Fruit fly (Drosophila melanogaster) whole organism: ENCODE results near the gene CG4186.

Experiments
- CG8478 ChIP-seq: fragments of >200 bp; optimal IDR thresholded peaks from 2 replicates; lab custom pipeline; 2018; ENCODE audit warnings: inconsistent platforms
- Dll ChIP-seq: fragments of >200 bp; optimal IDR thresholded peaks from 2 replicates; lab custom pipeline; 2017
- EcR ChIP-seq, 2 experiments: fragments of >200 bp; optimal IDR thresholded peaks; 2 replicates each; lab custom pipeline; 2017; ENCODE audit warnings: missing biosample characterization in 2 of 2, missing genetic modification characterization in 2 of 2, missing genetic modification reagents in 2 of 2
- pan ChIP-seq: fragments of >200 bp; optimal IDR thresholded peaks from 2 replicates; lab custom pipeline; 2017
- psq ChIP-seq: fragments of >200 bp; optimal IDR thresholded peaks from 2 replicates; lab custom pipeline; 2017
- usp ChIP-seq: fragments of >200 bp; optimal IDR thresholded peaks from 2 replicates; lab custom pipeline; 2017; ENCODE audit warnings: missing biosample characterization, missing genetic modification characterization, mixed read lengths

Gene CG4186

DNA sequence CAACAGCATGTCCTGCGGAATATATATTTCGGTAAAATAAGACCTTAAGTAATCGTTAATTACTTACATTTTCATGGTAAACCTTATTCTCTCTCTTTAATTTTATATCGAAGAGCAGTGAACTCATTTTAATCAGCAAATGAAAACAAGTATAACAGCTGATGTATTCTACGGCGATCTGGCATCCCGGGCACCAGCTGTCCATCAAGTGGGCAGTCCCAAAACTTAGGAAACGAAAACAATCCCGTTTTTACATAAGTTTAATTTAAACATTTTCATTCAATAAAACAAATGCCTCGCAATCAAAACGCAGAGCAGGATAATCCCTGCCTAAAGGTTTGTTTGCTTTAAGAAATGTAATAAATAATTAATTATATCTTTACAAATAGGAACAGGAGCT is at the start of gene CG4186, which contains the start of gene CG4074:
Gene CG4186 (plus strand): TSS at position 237 of the 400 bp plus-strand sequence.
Gene CG4074 (minus strand): TSS at position 151 of the 400 bp plus-strand sequence.
- TF ChIP-seq CG8478 (lab: Kevin White, UChicago) (no peak), Dll (lab: Kevin White, UChicago) (no peak), EcR (GFP tag; optimal IDR thresholded peaks at IDR 0.05; lab: Kevin White, UChicago) (no peak), pan (no peak), usp (GFP tag; lab: Kevin White, UChicago) (no peak), psq (no peak)

DNA sequence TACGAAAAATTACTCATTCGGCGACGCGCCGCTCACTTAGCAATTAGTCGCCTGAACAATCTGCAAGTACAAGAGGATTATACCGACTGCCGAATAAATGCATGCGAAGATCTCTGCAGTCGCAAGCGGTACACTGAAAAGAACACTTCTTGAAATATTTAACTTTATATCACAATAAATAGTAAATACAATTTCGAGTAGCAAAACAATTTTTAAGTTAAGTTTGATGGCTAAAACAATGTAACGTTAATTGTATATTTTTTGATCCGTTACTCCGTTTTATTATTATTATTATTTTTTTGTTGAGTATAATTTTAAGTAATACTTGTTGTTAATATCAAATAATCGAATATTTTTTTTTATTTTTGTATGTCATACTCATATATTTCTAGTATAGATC is 40.0 kb upstream of the CG4186 start:
- TF ChIP-seq EcR (GFP tag; optimal IDR thresholded peaks at IDR 0.05; lab: Kevin White, UChicago) (no peak), usp (GFP tag; lab: Kevin White, UChicago) (no peak), Dll (lab: Kevin White, UChicago) (no peak)

DNA sequence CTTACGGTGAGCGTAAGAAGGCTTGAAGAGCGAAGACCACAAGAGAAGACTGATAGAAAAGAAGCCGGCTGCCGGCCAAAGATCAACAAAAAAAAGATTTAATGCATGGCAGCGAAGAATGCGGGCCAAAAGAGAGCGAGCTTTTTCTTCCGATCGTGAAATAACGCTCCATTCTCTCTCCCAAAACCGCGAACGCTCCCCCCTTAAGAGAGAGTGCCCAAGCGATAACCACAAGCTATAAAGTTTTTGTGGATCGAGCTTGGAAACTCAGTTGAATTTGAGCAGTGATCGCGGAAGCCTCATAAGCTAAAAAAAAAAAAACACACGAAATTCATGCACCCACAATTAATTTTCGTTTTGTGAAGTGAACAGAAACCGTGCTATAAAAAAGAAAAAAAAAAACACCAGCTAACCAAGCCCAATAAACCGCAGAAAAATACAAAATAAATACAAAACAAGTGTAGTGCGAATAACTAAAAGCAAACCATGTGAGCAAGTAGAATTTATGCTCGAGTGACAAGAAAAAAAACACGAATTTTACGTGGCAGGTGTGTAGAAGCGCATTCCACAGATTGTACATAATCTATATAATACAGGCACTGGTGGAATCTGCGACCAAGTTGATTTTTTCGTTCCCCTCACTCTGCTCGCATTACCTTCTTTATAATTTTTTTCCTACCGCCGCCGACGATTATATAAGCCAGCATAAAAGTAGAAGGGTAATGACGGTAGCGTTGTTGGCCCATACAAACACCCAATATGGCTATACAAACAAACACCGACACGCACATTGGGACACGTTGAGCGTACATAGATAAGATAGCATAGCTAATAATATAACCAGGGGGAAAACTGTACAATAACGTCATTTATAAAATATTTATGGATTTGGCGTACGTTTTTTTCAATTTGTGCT is 38.8 kb upstream of the CG4186 start, which contains the start of gene CG13252:
Gene CG13252 (plus strand): TSS at position 269 of the 916 bp plus-strand sequence.
- TF ChIP-seq usp (GFP tag; lab: Kevin White, UChicago) = no peak
- TF ChIP-seq CG8478 (lab: Kevin White, UChicago) = no peak
- TF ChIP-seq psq = no peak
- no peak for TF ChIP-seq EcR (GFP tag; optimal IDR thresholded peaks at IDR 0.05; lab: Kevin White, UChicago)
- TF ChIP-seq pan = no peak
- TF ChIP-seq Dll (lab: Kevin White, UChicago) = peak; percentile 84

DNA sequence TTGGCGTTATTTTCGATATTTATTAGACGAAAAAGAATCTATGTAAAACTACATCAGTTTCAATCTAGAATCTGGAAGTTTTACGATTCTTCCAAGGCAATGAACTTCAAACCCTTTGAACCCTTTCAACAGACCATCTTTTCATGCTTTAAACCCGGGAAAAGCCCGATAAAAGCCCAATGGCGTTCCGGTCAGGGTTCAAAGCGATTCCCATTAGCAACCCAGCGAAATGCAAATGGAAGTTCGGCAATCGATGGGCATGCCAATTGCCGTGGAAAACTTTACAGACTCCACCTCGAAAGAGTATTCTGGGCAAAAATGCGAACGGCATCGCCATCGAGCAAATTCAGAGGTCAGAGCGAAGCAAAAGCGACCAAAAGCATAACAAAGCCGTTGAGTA is 36.9 kb upstream of the CG4186 start:
- TF ChIP-seq psq = no peak
- no peak for TF ChIP-seq pan
- TF ChIP-seq usp (GFP tag; lab: Kevin White, UChicago) = no peak
- no peak for TF ChIP-seq CG8478 (lab: Kevin White, UChicago)
- no peak for TF ChIP-seq EcR (GFP tag; optimal IDR thresholded peaks at IDR 0.05; lab: Kevin White, UChicago)
- no peak for TF ChIP-seq Dll (lab: Kevin White, UChicago)

DNA sequence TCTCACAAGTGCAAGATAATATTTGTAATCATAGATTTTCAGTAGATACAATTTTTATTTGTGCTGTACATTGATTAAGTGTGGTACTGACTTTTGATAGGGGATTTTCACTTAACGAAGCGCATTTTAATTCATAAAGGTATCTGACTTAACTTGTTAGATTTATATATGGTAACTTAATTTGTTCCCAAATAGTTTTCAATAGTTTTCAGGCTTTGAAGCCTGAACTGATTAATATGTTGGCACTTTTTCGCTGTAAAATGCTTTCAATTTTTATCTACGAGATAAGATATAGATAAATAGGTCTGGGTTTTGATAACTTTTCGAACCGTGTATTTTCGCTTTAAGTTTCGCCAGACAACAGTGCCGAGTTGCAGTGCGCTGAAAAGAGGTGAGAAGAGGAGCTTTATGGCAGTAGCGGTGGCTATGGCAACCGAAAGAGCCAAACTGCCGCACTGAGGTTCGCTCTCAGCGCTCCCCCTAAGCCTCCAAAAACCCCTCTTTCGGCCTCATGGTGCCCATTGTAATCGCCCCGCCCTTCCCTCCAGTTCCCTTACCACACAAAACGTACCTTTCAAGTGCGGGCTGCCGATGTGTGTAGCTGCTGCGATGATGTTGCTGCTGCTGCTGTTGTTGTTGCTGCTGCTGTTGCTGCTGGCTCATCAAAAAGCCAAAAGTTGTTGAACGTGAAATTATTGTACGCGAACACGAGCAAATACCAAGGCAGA is 35.7 kb upstream of the CG4186 start:
- TF ChIP-seq psq = no peak

DNA sequence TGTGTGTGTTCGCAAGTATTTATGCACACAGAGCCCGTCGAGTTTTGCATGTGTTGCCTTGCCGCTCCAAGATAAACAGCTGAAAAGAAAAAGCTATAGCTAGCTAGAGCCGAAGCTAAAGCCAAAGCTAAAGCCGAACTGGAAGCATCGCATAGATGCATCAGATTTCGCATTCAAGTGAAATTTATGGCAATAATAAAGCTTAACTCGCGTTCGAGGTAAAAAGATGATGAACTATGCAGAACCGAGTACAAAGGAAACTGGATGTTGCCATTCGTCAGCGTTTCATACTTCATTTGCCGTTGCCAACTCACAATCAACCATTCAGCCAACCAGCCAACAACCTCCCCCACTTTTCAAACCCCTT is 35.1 kb upstream of the CG4186 start:
- TF ChIP-seq pan = no peak
- no peak for TF ChIP-seq CG8478 (lab: Kevin White, UChicago)
- no peak for TF ChIP-seq EcR (GFP tag; optimal IDR thresholded peaks at IDR 0.05; lab: Kevin White, UChicago)
- TF ChIP-seq psq = no peak
- TF ChIP-seq Dll (lab: Kevin White, UChicago) = no peak
- TF ChIP-seq usp (GFP tag; lab: Kevin White, UChicago) = no peak

DNA sequence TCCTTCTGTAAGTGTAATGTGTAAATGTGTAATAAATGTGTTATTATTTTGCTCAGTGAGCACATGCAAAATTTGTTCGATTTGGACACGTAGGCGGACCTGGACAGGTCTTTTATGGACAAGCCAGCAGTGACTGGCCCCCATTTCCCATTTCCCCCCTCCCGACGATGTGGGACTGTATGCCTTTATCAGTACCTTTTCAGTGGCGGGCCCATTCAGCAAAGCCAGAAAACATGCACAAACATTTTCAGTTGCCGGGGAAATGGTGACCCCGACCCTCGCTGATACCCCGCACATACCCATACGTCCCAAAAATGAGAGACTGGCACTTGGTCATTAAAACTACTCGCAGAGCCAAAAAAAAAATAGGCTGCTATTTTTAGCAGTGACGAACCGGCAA is 33.1 kb upstream of the CG4186 start:
- no peak for TF ChIP-seq psq
- TF ChIP-seq Dll (lab: Kevin White, UChicago) = no peak
- TF ChIP-seq CG8478 (lab: Kevin White, UChicago) = no peak
- no peak for TF ChIP-seq pan
- TF ChIP-seq EcR (GFP tag; optimal IDR thresholded peaks at IDR 0.05; lab: Kevin White, UChicago) = no peak
- no peak for TF ChIP-seq usp (GFP tag; lab: Kevin White, UChicago)

DNA sequence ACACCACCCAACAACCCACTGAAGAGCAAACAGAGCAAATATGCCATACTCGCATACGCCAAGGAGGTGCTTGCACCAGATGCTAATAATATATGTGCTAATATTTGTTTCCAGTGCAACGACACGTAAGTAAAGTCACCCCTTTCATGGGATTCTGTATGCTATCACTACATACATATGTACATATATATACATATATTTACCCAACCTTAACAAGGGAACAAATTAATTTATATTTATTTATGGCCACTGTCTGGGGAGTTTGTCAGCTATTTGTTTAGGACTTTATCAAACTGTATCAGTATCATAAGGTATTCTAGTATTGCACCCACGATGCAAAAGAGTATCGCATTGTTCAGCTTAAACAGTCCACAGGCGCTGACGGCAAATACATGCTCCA is 32.0 kb upstream of the CG4186 start:
- no peak for TF ChIP-seq CG8478 (lab: Kevin White, UChicago)
- no peak for TF ChIP-seq EcR (GFP tag; optimal IDR thresholded peaks at IDR 0.05; lab: Kevin White, UChicago)

DNA sequence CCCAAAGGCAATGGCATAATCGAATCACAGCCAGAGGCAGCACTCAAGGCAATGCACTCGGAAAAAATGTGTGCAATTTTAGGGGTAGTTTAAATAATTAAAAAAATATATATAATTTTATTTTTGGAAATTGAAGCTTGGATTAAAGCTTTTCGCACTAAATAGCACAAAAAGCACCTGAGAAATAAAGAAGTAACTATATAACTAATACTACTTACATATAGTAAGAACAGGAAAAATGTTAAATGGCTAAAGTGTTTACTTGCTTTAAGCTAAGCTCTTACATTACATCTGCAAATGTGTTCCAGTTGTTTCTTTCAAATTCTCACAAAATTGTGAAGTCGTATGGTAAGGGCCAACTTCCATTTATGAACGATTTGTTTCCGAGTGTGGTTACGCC is 30.0 kb upstream of the CG4186 start, which contains the start of gene Gr77a:
Gene Gr77a (minus strand): TSS at position 17 of the 400 bp plus-strand sequence.
- TF ChIP-seq EcR (GFP tag; optimal IDR thresholded peaks at IDR 0.05; lab: Kevin White, UChicago) (no peak), psq (no peak)

DNA sequence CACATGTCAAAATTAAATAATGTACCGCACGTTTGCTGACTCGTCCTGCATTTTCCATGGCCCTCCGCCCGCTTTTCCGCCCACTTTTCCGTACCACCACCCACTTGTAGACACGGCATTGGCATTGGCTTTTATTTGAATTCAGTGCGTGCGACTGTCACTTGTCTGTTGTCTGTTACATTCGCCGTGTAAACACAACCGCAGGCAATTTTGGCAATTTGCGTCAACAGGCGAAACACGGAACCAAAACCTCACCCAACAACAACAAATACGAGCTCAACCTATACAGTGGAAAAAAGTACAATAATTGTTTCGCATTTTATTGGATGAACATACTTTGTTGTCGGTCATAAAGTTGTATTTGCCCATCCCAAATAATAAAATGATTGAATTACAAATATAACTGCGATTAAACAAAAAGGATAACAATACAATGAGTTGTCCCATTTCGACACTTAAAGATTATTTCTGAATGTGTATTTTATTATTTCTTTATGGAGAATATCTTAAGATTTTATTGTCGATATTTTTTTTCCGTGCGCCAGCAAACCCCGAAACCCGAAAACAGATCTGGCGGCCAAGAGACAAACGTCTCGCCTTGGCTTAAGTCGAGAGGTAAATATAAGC is 22.0 kb upstream of the CG4186 start:
- TF ChIP-seq usp (GFP tag; lab: Kevin White, UChicago) (no peak), Dll (lab: Kevin White, UChicago) (no peak), CG8478 (lab: Kevin White, UChicago) (no peak), psq (no peak), pan (no peak), EcR (GFP tag; optimal IDR thresholded peaks at IDR 0.05; lab: Kevin White, UChicago) (no peak)

DNA sequence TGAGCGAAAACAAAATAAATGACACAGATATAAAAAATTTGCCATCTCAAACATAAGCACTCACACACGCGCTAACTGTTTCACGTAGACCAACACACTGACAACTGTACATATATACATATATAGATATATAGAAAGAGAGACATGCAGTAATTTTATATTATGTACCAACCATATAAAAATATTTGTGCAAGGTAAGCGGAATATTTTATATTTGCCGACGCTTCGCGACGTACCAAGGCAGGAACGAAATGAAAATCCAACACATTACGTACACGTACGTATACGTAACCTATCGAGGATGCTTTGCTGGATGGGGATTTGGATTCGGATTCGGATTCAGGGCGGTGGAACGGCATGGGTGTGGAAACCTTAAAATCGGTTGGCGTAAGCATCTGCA is 20.8 kb upstream of the CG4186 start:
- TF ChIP-seq usp (GFP tag; lab: Kevin White, UChicago) (no peak), EcR (GFP tag; optimal IDR thresholded peaks at IDR 0.05; lab: Kevin White, UChicago) (no peak), Dll (lab: Kevin White, UChicago) (no peak), pan (no peak), psq (no peak)

DNA sequence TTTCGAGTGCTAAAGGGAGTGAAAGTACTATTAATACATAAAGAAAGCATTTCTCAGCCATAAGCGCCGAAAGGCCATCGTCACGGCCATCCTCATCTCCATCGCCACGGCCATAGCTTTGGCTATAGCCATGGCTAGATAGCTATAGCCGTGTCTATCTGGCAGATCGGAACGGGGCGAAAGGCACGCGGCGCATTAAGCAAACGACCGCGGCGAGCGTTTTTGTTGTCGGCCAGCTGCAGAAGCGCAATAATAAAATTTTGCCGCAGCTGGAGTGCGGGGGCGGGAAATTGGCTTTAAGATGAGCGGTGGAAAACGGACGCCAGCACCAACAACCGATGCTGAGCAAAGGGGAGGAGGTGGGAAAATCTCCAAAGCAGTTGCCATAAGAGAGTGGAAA is 19.0 kb upstream of the CG4186 start:
- no peak for TF ChIP-seq EcR (GFP tag; optimal IDR thresholded peaks at IDR 0.05; lab: Kevin White, UChicago)
- TF ChIP-seq psq = no peak
- TF ChIP-seq pan = no peak
- TF ChIP-seq usp (GFP tag; lab: Kevin White, UChicago) = no peak
- TF ChIP-seq CG8478 (lab: Kevin White, UChicago) = no peak
- no peak for TF ChIP-seq Dll (lab: Kevin White, UChicago)
